Worm (Caenorhabditis elegans) whole organism, L4/young adult: ENCODE data around the gene C04C11.25.

Source experiments
- W03F9.2 ChIP-seq: fragments of 150-350 bp; optimal IDR thresholded peaks from 2 replicates; lab custom pipeline; 2014; ENCODE audit warnings: missing biosample characterization, missing genetic modification characterization
- dao-5 ChIP-seq: sonication (generic microtip); optimal IDR thresholded peaks from 2 replicates; lab custom pipeline; 2016; ENCODE audit warnings: missing genotype, missing genetic modification characterization, moderate library complexity, missing compliant biosample characterization
- him-1 ChIP-seq: sonication (generic microtip); optimal IDR thresholded peaks from 2 replicates; lab custom pipeline; 2016; ENCODE audit warnings: missing genotype, missing genetic modification reagents, missing genetic modification characterization, missing compliant biosample characterization

- no peak for TF ChIP-seq him-1 (tag; lab: Kevin White, UChicago)
- TF ChIP-seq W03F9.2, result no peak
- TF ChIP-seq dao-5 (tag; lab: Kevin White, UChicago), result no peak
Measured at ce11 chrX:14056527-14056926, 41.3 kb upstream of the C04C11.25 start.
